Worm (Caenorhabditis elegans): ENCODE results near the gene slc-25A32.

DNA sequence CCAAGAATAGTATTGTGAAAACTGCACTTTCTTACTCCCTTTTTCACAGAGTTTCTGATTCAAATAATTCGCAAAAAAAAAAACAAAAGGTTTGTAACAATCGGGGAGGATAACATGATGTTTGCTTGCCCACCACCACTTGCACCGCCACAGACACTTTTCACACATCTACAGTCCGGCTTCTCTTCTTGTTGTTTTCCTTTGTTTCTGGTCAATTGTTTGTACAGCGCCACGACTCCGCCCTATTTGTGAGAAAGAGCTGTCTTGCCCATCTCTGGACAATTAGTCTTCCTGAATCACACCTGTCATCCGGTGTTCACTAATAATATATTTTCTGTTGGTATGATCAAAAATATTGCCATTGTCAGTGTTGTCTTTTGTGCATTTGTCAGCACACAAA is 45.1 kb upstream of the slc-25A32 start, which contains the start of gene M110.9:
- TF ChIP-seq nhr-12 (tag; optimal IDR thresholded peaks at IDR 0.05) (no peak), ama-1 (optimal IDR thresholded peaks at IDR 0.05) (no peak), blmp-1 (tag; optimal IDR thresholded peaks at IDR 0.05; ENCODE audit: insufficient read depth) (no peak), R02D3.7 (tag; optimal IDR thresholded peaks at IDR 0.05) (no peak), snpc-4 (tag; optimal IDR thresholded peaks at IDR 0.05) (no peak), nhr-237 (tag; optimal IDR thresholded peaks at IDR 0.05) (no peak), fos-1 (tag; optimal IDR thresholded peaks at IDR 0.05) (no peak), ztf-11 (tag; optimal IDR thresholded peaks at IDR 0.05) (no peak), nhr-11 (tag; optimal IDR thresholded peaks at IDR 0.05) (no peak), skn-1 (tag; optimal IDR thresholded peaks at IDR 0.05) (no peak), nhr-21 (tag; optimal IDR thresholded peaks at IDR 0.05) (no peak)
